Worm (Caenorhabditis elegans) whole organism, late embryonic: ENCODE measurements around the gene R166.2.

Source experiments
- C08G9.2 ChIP-seq: sonication (generic microtip); optimal IDR thresholded peaks from 2 replicates; lab custom pipeline; 2016; ENCODE audit warnings: mild to moderate bottlenecking, missing genetic modification characterization, moderate library complexity, missing compliant biosample characterization
- C38D4.7 ChIP-seq: fragments of 200-800 bp; sonication (Bioruptor generic); optimal IDR thresholded peaks from 2 replicates; lab custom pipeline; 2018; ENCODE audit warnings: mild to moderate bottlenecking, missing genetic modification characterization, moderate library complexity, missing compliant biosample characterization
- F13H6.1 ChIP-seq: sonication (generic microtip); optimal IDR thresholded peaks from 2 replicates; lab custom pipeline; 2016; ENCODE audit warnings: missing genetic modification characterization, missing compliant biosample characterization
- K09A11.1 ChIP-seq: sonication (generic microtip); optimal IDR thresholded peaks from 2 replicates; lab custom pipeline; 2017; ENCODE audit warnings: antibody characterized with exemption, mild to moderate bottlenecking, missing genetic modification characterization, missing compliant biosample characterization; ENCODE audit not compliant: insufficient read depth
- Y22D7AL.16 ChIP-seq: sonication (generic microtip); optimal IDR thresholded peaks from 2 replicates; lab custom pipeline; 2016; ENCODE audit warnings: missing genetic modification characterization, missing compliant biosample characterization
- ahr-1 ChIP-seq: sonication (generic microtip); optimal IDR thresholded peaks from 2 replicates; lab custom pipeline; 2016; ENCODE audit warnings: missing genetic modification characterization, missing compliant biosample characterization
- ama-1 ChIP-seq: fragments of 150-350 bp; optimal IDR thresholded peaks from 2 replicates; lab custom pipeline; 2014
- ceh-18 ChIP-seq: sonication (generic microtip); optimal IDR thresholded peaks from 2 replicates; lab custom pipeline; 2016; ENCODE audit warnings: missing genetic modification characterization, missing compliant biosample characterization
- ceh-19 ChIP-seq: fragments of 200-800 bp; sonication (Bioruptor generic); optimal IDR thresholded peaks from 2 replicates; lab custom pipeline; 2018; ENCODE audit warnings: mild to moderate bottlenecking, missing genetic modification characterization, missing compliant biosample characterization
- ceh-22 ChIP-seq: sonication (generic microtip); optimal IDR thresholded peaks from 2 replicates; lab custom pipeline; 2017; ENCODE audit warnings: missing biosample characterization, missing genetic modification characterization
- ceh-24 ChIP-seq: sonication (generic microtip); optimal IDR thresholded peaks from 2 replicates; lab custom pipeline; 2016; ENCODE audit warnings: mild to moderate bottlenecking, missing genetic modification characterization, missing compliant biosample characterization
- ceh-30 ChIP-seq: fragments of 150-350 bp; optimal IDR thresholded peaks from 2 replicates; lab custom pipeline; 2014; ENCODE audit warnings: missing biosample characterization, missing genetic modification characterization
- ceh-45 ChIP-seq: fragments of 200-800 bp; sonication (Bioruptor generic); IDR thresholded peaks from 2 replicates; pipeline ENCODE4 v1.3.6; 2022; ENCODE audit warnings: missing genetic modification reagents, missing genetic modification characterization, missing compliant biosample characterization
- ceh-48 ChIP-seq: sonication (generic microtip); optimal IDR thresholded peaks from 2 replicates; lab custom pipeline; 2016; ENCODE audit warnings: missing genetic modification characterization, inconsistent platforms, missing compliant biosample characterization
- ceh-6 ChIP-seq: fragments of 200-800 bp; sonication (Bioruptor generic); optimal IDR thresholded peaks from 2 replicates; lab custom pipeline; 2018; ENCODE audit warnings: mild to moderate bottlenecking, missing genetic modification characterization, missing compliant biosample characterization
- ceh-9 ChIP-seq: sonication (generic microtip); optimal IDR thresholded peaks from 2 replicates; lab custom pipeline; 2016; ENCODE audit warnings: mild to moderate bottlenecking, missing genetic modification characterization, inconsistent platforms, missing compliant biosample characterization
- eyg-1 ChIP-seq: sonication (generic microtip); optimal IDR thresholded peaks from 2 replicates; lab custom pipeline; 2016; ENCODE audit warnings: missing genotype, missing genetic modification characterization, missing compliant biosample characterization
- fax-1 ChIP-seq: sonication (generic microtip); optimal IDR thresholded peaks from 2 replicates; lab custom pipeline; 2016; ENCODE audit warnings: missing genotype, missing genetic modification characterization, missing compliant biosample characterization
- fkh-10 ChIP-seq: fragments of 150-350 bp; optimal IDR thresholded peaks from 2 replicates; lab custom pipeline; 2014; ENCODE audit warnings: missing biosample characterization, missing genetic modification reagents, missing genetic modification characterization
- fkh-6 ChIP-seq: sonication (generic microtip); optimal IDR thresholded peaks from 2 replicates; lab custom pipeline; 2016; ENCODE audit warnings: missing genetic modification characterization, missing compliant biosample characterization
- gmeb-2 ChIP-seq: sonication (generic microtip); optimal IDR thresholded peaks from 2 replicates; lab custom pipeline; 2016; ENCODE audit warnings: missing genetic modification characterization, inconsistent platforms, missing compliant biosample characterization
- hlh-15 ChIP-seq: sonication (generic microtip); optimal IDR thresholded peaks from 2 replicates; lab custom pipeline; 2016; ENCODE audit warnings: missing genetic modification characterization, missing compliant biosample characterization
- hlh-30 ChIP-seq: sonication (generic microtip); optimal IDR thresholded peaks from 2 replicates; lab custom pipeline; 2017; ENCODE audit warnings: antibody characterized with exemption, missing genetic modification characterization, missing compliant biosample characterization; ENCODE audit not compliant: insufficient read depth
- lin-11 ChIP-seq: fragments of 200-800 bp; sonication (Bioruptor generic); optimal IDR thresholded peaks from 2 replicates; lab custom pipeline; 2018; ENCODE audit warnings: mild to moderate bottlenecking, missing genetic modification characterization, missing compliant biosample characterization
- mec-3 ChIP-seq: sonication (generic microtip); optimal IDR thresholded peaks from 2 replicates; lab custom pipeline; 2016; ENCODE audit warnings: borderline replicate concordance, missing genetic modification characterization, missing compliant biosample characterization
- nfya-1 ChIP-seq: sonication (generic microtip); optimal IDR thresholded peaks from 2 replicates; lab custom pipeline; 2017; ENCODE audit warnings: missing genetic modification characterization, mild to moderate bottlenecking, missing compliant biosample characterization, antibody characterized with exemption, moderate library complexity
- nhr-232 ChIP-seq: sonication (generic microtip); optimal IDR thresholded peaks from 2 replicates; lab custom pipeline; 2016; ENCODE audit warnings: missing genetic modification characterization, missing compliant biosample characterization
- npax-4 ChIP-seq: sonication (generic microtip); optimal IDR thresholded peaks from 2 replicates; lab custom pipeline; 2016; ENCODE audit warnings: missing genetic modification characterization, missing compliant biosample characterization
- odd-2 ChIP-seq: sonication (generic microtip); optimal IDR thresholded peaks from 2 replicates; lab custom pipeline; 2017; ENCODE audit warnings: antibody characterized with exemption, mild to moderate bottlenecking, missing genetic modification characterization, missing compliant biosample characterization
- pag-3 ChIP-seq: sonication (generic microtip); optimal IDR thresholded peaks from 2 replicates; lab custom pipeline; 2016; ENCODE audit warnings: missing compliant biosample characterization, missing genetic modification characterization, borderline replicate concordance
- pat-9 ChIP-seq: fragments of 200-800 bp; sonication (Bioruptor generic); optimal IDR thresholded peaks from 2 replicates; lab custom pipeline; 2018; ENCODE audit warnings: mild to moderate bottlenecking, missing genetic modification characterization, moderate library complexity, missing compliant biosample characterization
- pqm-1 ChIP-seq: sonication (generic microtip); optimal IDR thresholded peaks from 2 replicates; lab custom pipeline; 2016; ENCODE audit warnings: missing genetic modification characterization, missing compliant biosample characterization
- ref-2 ChIP-seq: sonication (generic microtip); optimal IDR thresholded peaks from 2 replicates; lab custom pipeline; 2016; ENCODE audit warnings: missing genetic modification characterization, missing compliant biosample characterization
- sdc-2 ChIP-seq: sonication (generic microtip); optimal IDR thresholded peaks from 2 replicates; lab custom pipeline; 2016; ENCODE audit warnings: missing genotype, missing genetic modification characterization, missing compliant biosample characterization
- sox-2 ChIP-seq: fragments of 200-800 bp; sonication (Bioruptor generic); IDR thresholded peaks from 2 replicates; pipeline ENCODE4 v1.3.6; 2022; ENCODE audit warnings: missing genetic modification reagents, missing genetic modification characterization, missing compliant biosample characterization
- tbx-2 ChIP-seq: sonication (generic microtip); optimal IDR thresholded peaks from 2 replicates; lab custom pipeline; 2016; ENCODE audit warnings: missing genetic modification characterization, missing compliant biosample characterization
- unc-3 ChIP-seq, 2 experiments: fragments of 200-800 bp in 1 of 2; sonication (Bioruptor generic) in 1 of 2; sonication (generic microtip) in 1 of 2; conservative IDR thresholded peaks in 1 of 2; optimal IDR thresholded peaks in 1 of 2; 2 replicates each; pipeline versions ENCODE4 v1.3.6 to Lab custom; 2016 to 2022; ENCODE audit warnings: missing compliant biosample characterization in 2 of 2, missing genetic modification characterization in 2 of 2, missing genetic modification reagents in 1 of 2
- zip-5 ChIP-seq: sonication (generic microtip); optimal IDR thresholded peaks from 2 replicates; lab custom pipeline; 2016; ENCODE audit warnings: missing genetic modification characterization, missing compliant biosample characterization

The R166.2 gene

DNA sequence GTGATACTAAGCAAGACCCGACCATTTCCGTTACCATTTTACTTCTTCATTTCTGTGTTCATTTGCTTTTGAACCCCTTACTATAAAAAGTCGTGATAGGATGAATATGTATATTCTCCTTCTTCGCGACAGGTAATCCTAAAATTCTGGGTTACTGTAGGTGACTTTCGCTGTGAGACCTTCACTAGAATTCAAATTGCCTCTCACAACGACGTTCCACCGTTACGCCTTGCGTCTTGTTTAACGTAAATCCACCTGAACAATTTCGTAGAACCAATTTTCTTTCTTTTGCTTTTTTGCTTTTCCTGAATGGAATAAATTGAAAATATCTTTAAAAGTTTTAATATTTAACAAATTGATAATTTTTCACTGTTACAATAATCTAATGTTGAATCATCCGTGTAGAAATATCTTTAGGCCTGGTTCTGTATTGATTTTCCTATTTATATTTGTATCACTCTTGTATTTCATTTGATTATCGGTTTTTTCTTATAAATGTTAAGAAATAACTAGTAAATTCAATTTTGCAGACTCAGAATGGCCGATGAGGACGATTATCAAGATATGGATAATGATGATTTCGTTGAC is 41.5 kb upstream of the R166.2 start, which contains the start of gene rpb-6:
TSS of gene rpb-6 (plus strand) at position 538 of the 588 bp plus-strand sequence.
- no peak for TF ChIP-seq hlh-15 (tag; lab: Kevin White, UChicago)
- no peak for TF ChIP-seq mec-3 (tag; lab: Kevin White, UChicago)
- TF ChIP-seq Y22D7AL.16, result no peak
- no peak for TF ChIP-seq fax-1 (tag; lab: Kevin White, UChicago)
- no peak for TF ChIP-seq hlh-30 (tag; lab: Kevin White, UChicago)
- TF ChIP-seq ahr-1 (tag; lab: Kevin White, UChicago), result no peak
- no peak for TF ChIP-seq fkh-10 (GFP tag; lab: Kevin White, UChicago)
- no peak for TF ChIP-seq pag-3 (tag; lab: Kevin White, UChicago)
- no peak for TF ChIP-seq ceh-30 (tag; lab: Kevin White, UChicago)
- TF ChIP-seq C08G9.2 (tag; lab: Kevin White, UChicago), result no peak
- TF ChIP-seq lin-11 (tag; lab: Kevin White, UChicago), result no peak
- no peak for TF ChIP-seq nhr-232
- TF ChIP-seq sox-2, result no peak
- no peak for TF ChIP-seq ceh-18
- no peak for TF ChIP-seq ceh-6 (GFP tag; lab: Kevin White, UChicago)

ce11 chrII:10574177-10574576 is 36.7 kb upstream of the R166.2 start:
- TF ChIP-seq fkh-6 (tag; lab: Kevin White, UChicago), result no peak
- TF ChIP-seq C08G9.2 (tag; lab: Kevin White, UChicago), result no peak
- no peak for TF ChIP-seq Y22D7AL.16
- no peak for TF ChIP-seq pag-3 (tag; lab: Kevin White, UChicago)
- TF ChIP-seq ahr-1 (tag; lab: Kevin White, UChicago), result no peak
- TF ChIP-seq pat-9 (tag; lab: Kevin White, UChicago), result no peak
- TF ChIP-seq F13H6.1 (tag; lab: Kevin White, UChicago), result no peak
- TF ChIP-seq K09A11.1, result no peak
- no peak for TF ChIP-seq ceh-48 (tag; lab: Kevin White, UChicago)
- TF ChIP-seq odd-2 (tag; lab: Kevin White, UChicago), result no peak
- no peak for TF ChIP-seq zip-5 (tag; lab: Kevin White, UChicago)
- no peak for TF ChIP-seq sdc-2 (tag; lab: Kevin White, UChicago)
- TF ChIP-seq ceh-30 (tag; lab: Kevin White, UChicago), result no peak
- TF ChIP-seq ref-2 (tag; lab: Kevin White, UChicago), result no peak
- no peak for TF ChIP-seq ceh-19 (GFP tag; lab: Kevin White, UChicago)
- no peak for TF ChIP-seq ama-1 (lab: Kevin White, UChicago)
- TF ChIP-seq ceh-18, result no peak
- no peak for TF ChIP-seq tbx-2 (tag; lab: Kevin White, UChicago)
- no peak for TF ChIP-seq nfya-1 (tag; lab: Kevin White, UChicago)

ce11 chrII:10571967-10572366 is 34.5 kb upstream of the R166.2 start, which contains the start of gene C06A1.3:
C06A1.3 (plus strand) TSS chrII:10572267.
- no peak for TF ChIP-seq hlh-30 (tag; lab: Kevin White, UChicago)
- TF ChIP-seq ceh-24 (tag; lab: Kevin White, UChicago), result no peak
- no peak for TF ChIP-seq npax-4 (tag; lab: Kevin White, UChicago)
- no peak for TF ChIP-seq nhr-232
- TF ChIP-seq pqm-1, result no peak
- no peak for TF ChIP-seq Y22D7AL.16
- TF ChIP-seq ceh-45, result no peak
- TF ChIP-seq fkh-6 (tag; lab: Kevin White, UChicago), result no peak
- no peak for TF ChIP-seq eyg-1
- TF ChIP-seq gmeb-2 (tag; lab: Kevin White, UChicago), result no peak
- TF ChIP-seq ceh-22 (tag; lab: Kevin White, UChicago), result no peak

DNA sequence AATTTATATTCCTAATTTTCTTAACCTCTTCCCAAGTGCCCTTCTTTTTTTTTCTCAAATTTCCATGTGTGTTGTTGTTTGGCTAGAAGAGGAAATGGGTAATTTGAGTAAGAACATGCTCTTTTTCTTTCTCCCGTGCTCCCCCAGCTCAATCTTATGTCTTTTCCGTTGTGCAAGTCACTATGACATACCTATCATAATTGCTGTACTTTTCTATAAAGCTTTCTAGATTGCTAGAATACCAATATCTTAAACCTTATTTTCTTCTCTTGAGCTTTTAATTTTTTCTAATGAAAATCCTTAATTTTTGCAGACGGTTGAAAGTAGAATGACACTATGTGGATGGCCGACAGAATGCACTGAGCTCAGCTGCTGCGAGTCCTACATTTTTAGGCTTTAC is 32.8 kb upstream of the R166.2 start, which contains the start of gene txt-13:
TSS of gene txt-13 (plus strand) at position 301 of the 400 bp plus-strand sequence.
- no peak for TF ChIP-seq C38D4.7 (GFP tag; lab: Kevin White, UChicago)
- TF ChIP-seq ceh-30 (tag; lab: Kevin White, UChicago), result no peak
- TF ChIP-seq ceh-6 (GFP tag; lab: Kevin White, UChicago), result no peak
- TF ChIP-seq unc-3 (GFP tag; conservative IDR thresholded peaks at IDR 0.05; lab: Robert Waterston, UW), result no peak
- TF ChIP-seq unc-3 (tag; optimal IDR thresholded peaks at IDR 0.05; lab: Kevin White, UChicago), result no peak
- no peak for TF ChIP-seq ceh-9
- no peak for TF ChIP-seq zip-5 (tag; lab: Kevin White, UChicago)
